Worm (Caenorhabditis elegans) whole organism, late embryonic: Measurements from ENCODE around the gene srw-34.

Experiments used
- K02D7.2 ChIP-seq: sonication (generic microtip); optimal IDR thresholded peaks from 2 replicates; lab custom pipeline; 2017; ENCODE audit warnings: mild to moderate bottlenecking, missing genetic modification characterization, missing compliant biosample characterization
- K09A11.1 ChIP-seq: sonication (generic microtip); optimal IDR thresholded peaks from 2 replicates; lab custom pipeline; 2017; ENCODE audit warnings: antibody characterized with exemption, mild to moderate bottlenecking, missing genetic modification characterization, missing compliant biosample characterization; ENCODE audit not compliant: insufficient read depth
- ceh-18 ChIP-seq: sonication (generic microtip); optimal IDR thresholded peaks from 2 replicates; lab custom pipeline; 2016; ENCODE audit warnings: missing genetic modification characterization, missing compliant biosample characterization
- ceh-19 ChIP-seq: fragments of 200-800 bp; sonication (Bioruptor generic); optimal IDR thresholded peaks from 2 replicates; lab custom pipeline; 2018; ENCODE audit warnings: mild to moderate bottlenecking, missing genetic modification characterization, missing compliant biosample characterization
- ceh-2 ChIP-seq: sonication (generic microtip); optimal IDR thresholded peaks from 2 replicates; lab custom pipeline; 2016; ENCODE audit warnings: missing genotype, missing genetic modification characterization, missing compliant biosample characterization
- ceh-22 ChIP-seq: sonication (generic microtip); optimal IDR thresholded peaks from 2 replicates; lab custom pipeline; 2017; ENCODE audit warnings: missing biosample characterization, missing genetic modification characterization
- ceh-24 ChIP-seq: sonication (generic microtip); optimal IDR thresholded peaks from 2 replicates; lab custom pipeline; 2016; ENCODE audit warnings: mild to moderate bottlenecking, missing genetic modification characterization, missing compliant biosample characterization
- ceh-30 ChIP-seq: fragments of 150-350 bp; optimal IDR thresholded peaks from 2 replicates; lab custom pipeline; 2014; ENCODE audit warnings: missing biosample characterization, missing genetic modification characterization
- dve-1 ChIP-seq: sonication (generic microtip); optimal IDR thresholded peaks from 2 replicates; lab custom pipeline; 2017; ENCODE audit warnings: antibody characterized with exemption, mild to moderate bottlenecking, missing genetic modification characterization, missing compliant biosample characterization
- ets-4 ChIP-seq: sonication (generic microtip); optimal IDR thresholded peaks from 2 replicates; lab custom pipeline; 2016; ENCODE audit warnings: missing genetic modification characterization, missing compliant biosample characterization
- lim-6 ChIP-seq: sonication (generic microtip); optimal IDR thresholded peaks from 2 replicates; lab custom pipeline; 2016; ENCODE audit warnings: missing genetic modification characterization, missing compliant biosample characterization
- nfya-1 ChIP-seq: sonication (generic microtip); optimal IDR thresholded peaks from 2 replicates; lab custom pipeline; 2017; ENCODE audit warnings: missing genetic modification characterization, mild to moderate bottlenecking, missing compliant biosample characterization, antibody characterized with exemption, moderate library complexity
- odd-2 ChIP-seq: sonication (generic microtip); optimal IDR thresholded peaks from 2 replicates; lab custom pipeline; 2017; ENCODE audit warnings: antibody characterized with exemption, mild to moderate bottlenecking, missing genetic modification characterization, missing compliant biosample characterization
- tbx-2 ChIP-seq: sonication (generic microtip); optimal IDR thresholded peaks from 2 replicates; lab custom pipeline; 2016; ENCODE audit warnings: missing genetic modification characterization, missing compliant biosample characterization
- tbx-7 ChIP-seq: sonication (generic microtip); optimal IDR thresholded peaks from 2 replicates; lab custom pipeline; 2016; ENCODE audit warnings: missing genotype, missing genetic modification characterization, missing compliant biosample characterization
- unc-42 ChIP-seq: sonication (generic microtip); optimal IDR thresholded peaks from 2 replicates; lab custom pipeline; 2016; ENCODE audit warnings: missing genotype, missing genetic modification characterization, missing compliant biosample characterization
- unc-55 ChIP-seq: sonication (generic microtip); optimal IDR thresholded peaks from 2 replicates; lab custom pipeline; 2017; ENCODE audit warnings: missing biosample characterization, missing genetic modification reagents, missing genetic modification characterization
- zip-5 ChIP-seq: sonication (generic microtip); optimal IDR thresholded peaks from 2 replicates; lab custom pipeline; 2016; ENCODE audit warnings: missing genetic modification characterization, missing compliant biosample characterization

srw-34 gene

DNA sequence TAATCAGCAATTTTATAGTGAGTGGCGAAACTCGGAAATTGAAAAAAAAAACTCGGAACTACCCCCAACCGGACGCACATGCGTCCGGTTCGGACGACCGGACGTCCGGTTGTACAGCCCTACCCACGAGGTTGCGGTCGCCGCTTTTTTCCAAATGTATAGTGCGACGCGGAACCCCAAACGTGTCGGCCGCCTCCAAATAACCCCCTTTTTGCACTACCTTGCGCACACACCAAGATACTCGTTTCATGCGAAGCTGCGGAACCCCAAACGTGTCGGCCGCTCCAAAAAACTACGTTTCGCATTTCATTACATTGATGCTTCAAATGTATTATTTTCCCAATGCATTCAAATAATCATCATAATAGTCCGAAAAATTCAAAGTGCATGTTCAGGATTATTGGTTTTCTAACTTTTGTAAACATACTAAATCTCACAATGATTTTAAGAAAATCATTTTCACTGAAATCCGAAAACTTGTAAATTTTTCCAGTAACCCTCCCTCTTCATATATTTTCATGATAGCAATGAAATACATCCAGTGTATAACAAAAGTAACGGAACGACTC lies 50.1 kb downstream of the srw-34 start, which contains the start of gene srw-35:
Gene srw-35 (plus strand): TSS at position 519 of the 569 bp plus-strand sequence.
- TF ChIP-seq ceh-22 (no peak), ceh-2 (tag; lab: Kevin White, UChicago) (no peak), ets-4 (no peak)

DNA sequence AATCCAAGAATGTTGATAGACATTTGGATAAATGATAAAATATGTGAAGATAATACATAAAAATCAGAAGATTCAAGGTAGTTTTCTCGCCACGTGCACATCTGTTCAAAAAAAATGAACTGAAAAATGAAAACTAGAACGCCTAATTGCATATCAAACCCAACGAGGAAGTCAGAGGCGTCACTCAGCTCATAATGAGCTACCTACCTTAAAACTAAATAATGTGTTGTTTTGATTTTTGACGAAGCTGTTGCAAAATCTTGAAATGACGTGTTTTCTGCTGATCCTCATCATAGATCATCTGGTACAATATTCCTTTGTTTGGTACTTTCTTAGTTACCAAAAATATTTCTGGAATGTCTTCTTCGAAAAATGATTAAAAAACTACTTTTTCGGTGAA lies 51.2 kb downstream of the srw-34 start, which contains the start of gene srh-138:
Gene srh-138 (minus strand): TSS at position 101 of the 400 bp plus-strand sequence.
- TF ChIP-seq dve-1 (tag; lab: Kevin White, UChicago) (no peak), ceh-30 (no peak), K09A11.1 (tag; lab: Kevin White, UChicago) (no peak), lim-6 (no peak), zip-5 (tag; lab: Kevin White, UChicago) (no peak), nfya-1 (tag; lab: Kevin White, UChicago) (no peak), ceh-19 (GFP tag; lab: Kevin White, UChicago) (no peak), K02D7.2 (no peak), ceh-18 (tag; lab: Kevin White, UChicago) (no peak), ceh-24 (no peak), odd-2 (tag; lab: Kevin White, UChicago) (no peak), unc-42 (tag; lab: Kevin White, UChicago) (no peak), unc-55 (no peak), tbx-7 (tag; lab: Kevin White, UChicago) (no peak), tbx-2 (tag; lab: Kevin White, UChicago) (no peak)
- TF ChIP-seq, all 69 proteins: peak for 0
